Worm (Caenorhabditis elegans) whole organism, L4 larva: ENCODE results near the gene C48B4.9.

Experiments
- Y75B8A.6 ChIP-seq: fragments of 200-800 bp; sonication (Bioruptor generic); IDR thresholded peaks from 2 replicates; pipeline ENCODE4 v1.3.6; 2022; ENCODE audit warnings: missing genetic modification reagents, missing genetic modification characterization, missing compliant biosample characterization
- ama-1 ChIP-seq: fragments of 150-350 bp; optimal IDR thresholded peaks from 2 replicates; lab custom pipeline; 2014; ENCODE audit warnings: inconsistent platforms, mixed read lengths
- ces-1 ChIP-seq: fragments of 150-350 bp; sonication (generic microtip); optimal IDR thresholded peaks from 4 replicates; lab custom pipeline; 2014; ENCODE audit warnings: missing biosample characterization, missing genetic modification reagents, missing genetic modification characterization
- fos-1 ChIP-seq: fragments of 150-350 bp; optimal IDR thresholded peaks from 2 replicates; lab custom pipeline; 2014; ENCODE audit warnings: missing biosample characterization, missing genetic modification characterization
- lin-39 ChIP-seq: fragments of 150-350 bp; optimal IDR thresholded peaks from 2 replicates; lab custom pipeline; 2014; ENCODE audit warnings: missing biosample characterization, missing genetic modification reagents, missing genetic modification characterization
- nhr-237 ChIP-seq: sonication (generic microtip); optimal IDR thresholded peaks from 2 replicates; lab custom pipeline; 2017; ENCODE audit warnings: missing biosample characterization, missing genetic modification characterization
- php-3 ChIP-seq: fragments of 200-800 bp; sonication (Bioruptor generic); IDR thresholded peaks from 2 replicates; pipeline ENCODE4 v1.3.6; 2022; ENCODE audit warnings: missing genetic modification reagents, missing genetic modification characterization, missing compliant biosample characterization
- unc-130 ChIP-seq: sonication (generic microtip); optimal IDR thresholded peaks from 2 replicates; lab custom pipeline; 2016; ENCODE audit warnings: missing genetic modification reagents, missing genetic modification characterization, missing compliant biosample characterization
- unc-62 ChIP-seq, 3 experiments: fragments of 150-350 bp in 1 of 3; sonication (generic microtip); optimal IDR thresholded peaks in 2 of 3; peaks in 1 of 3; 1 replicate in 1 of 3; 2 replicates in 2 of 3; lab custom pipeline; 2014 to 2017; ENCODE audit warnings: missing biosample characterization in 3 of 3, missing genetic modification characterization in 3 of 3, missing genetic modification reagents in 3 of 3, missing genotype in 1 of 3

ce11 chrIII:9568451-9568850, 5.3 kb upstream of the C48B4.9 start, which contains the start of gene C48B4.13:
- TF ChIP-seq php-3 (GFP tag; lab: Robert Waterston, UW) (no peak), lin-39 (tag; lab: Kevin White, UChicago) (no peak), unc-62 (GFP tag; optimal IDR thresholded peaks at IDR 0.05 in 1 of 2; lab: Kevin White, UChicago) (no peak), unc-62 (tag; optimal IDR thresholded peaks at IDR 0.05; lab: Kevin White, UChicago) (no peak), Y75B8A.6 (no peak), nhr-237 (tag; lab: Kevin White, UChicago) (no peak), fos-1 (no peak), ces-1 (GFP tag; lab: Kevin White, UChicago) (no peak), ama-1 (lab: Kevin White, UChicago) (no peak), unc-130 (GFP tag; lab: Kevin White, UChicago) (no peak)
